Worm (Caenorhabditis elegans): ENCODE measurements around the gene F54C9.7.

- TF ChIP-seq ztf-23 (GFP tag; IDR thresholded peaks at IDR 0.05) (no peak), T22C8.4 (GFP tag; IDR thresholded peaks at IDR 0.05) (no peak), flt-1 (GFP tag; IDR thresholded peaks at IDR 0.05) (no peak), tab-1 (GFP tag; IDR thresholded peaks at IDR 0.05) (no peak), med-1 (GFP tag; optimal IDR thresholded peaks at IDR 0.05; ENCODE audit: insufficient read depth) (no peak), cog-1 (tag; optimal IDR thresholded peaks at IDR 0.05) (no peak)
Observed at ce11 chrII:8540412-8540811, 32.7 kb upstream of the F54C9.7 start, which contains the start of gene pqn-73.
